In genomic region chrIII:10631870-10632509, ce11 we compare ENCODE assay signal across 4 worm cellular contexts.
TF ChIP-seq lines count a peak whose summit lies in the region.

No protein-coding gene starts in this region.

TF ChIP-seq in whole organism, L1 larva, 84 proteins besides CTCF, POLR2A, EP300 and RAD21:
- TF ChIP-seq nhr-20 (tag; optimal IDR thresholded peaks at IDR 0.05; lab: Kevin White, UChicago) (no peak), tbx-2 (tag; optimal IDR thresholded peaks at IDR 0.05; lab: Kevin White, UChicago) (peak; percentile 66), nhr-47 (tag; optimal IDR thresholded peaks at IDR 0.05; lab: Kevin White, UChicago) (no peak), unc-86 (tag; optimal IDR thresholded peaks at IDR 0.05; lab: Kevin White, UChicago) (peak; percentile 25), lin-35 (GFP tag; optimal IDR thresholded peaks at IDR 0.05; lab: Kevin White, UChicago) (no peak), unc-62 (GFP tag; optimal IDR thresholded peaks at IDR 0.05; lab: Kevin White, UChicago) (no peak), ztf-11 (tag; optimal IDR thresholded peaks at IDR 0.05; lab: Kevin White, UChicago) (peak in 1 of 2 experiments; percentile 90)

TF ChIP-seq in whole organism, L2 larva, 48 proteins besides CTCF, POLR2A, EP300 and RAD21:
- TF ChIP-seq nhr-129 (tag; optimal IDR thresholded peaks at IDR 0.05; lab: Kevin White, UChicago) (no peak), sma-3 (GFP tag; optimal IDR thresholded peaks at IDR 0.05; lab: Kevin White, UChicago) (no peak), Y55F3AM.14 (GFP tag; optimal IDR thresholded peaks at IDR 0.05; lab: Kevin White, UChicago) (no peak), ztf-4 (tag; optimal IDR thresholded peaks at IDR 0.05; lab: Kevin White, UChicago) (no peak), nhr-25 (tag; optimal IDR thresholded peaks at IDR 0.05; lab: Kevin White, UChicago) (peak; percentile 27), elt-1 (tag; optimal IDR thresholded peaks at IDR 0.05; lab: Kevin White, UChicago) (no peak), mab-5 (tag; optimal IDR thresholded peaks at IDR 0.05; lab: Kevin White, UChicago) (peak; percentile 51), dmd-4 (tag; optimal IDR thresholded peaks at IDR 0.05; lab: Kevin White, UChicago) (no peak), ceh-82 (tag; optimal IDR thresholded peaks at IDR 0.05; lab: Kevin White, UChicago) (no peak), skn-1 (tag; optimal IDR thresholded peaks at IDR 0.05; lab: Kevin White, UChicago) (no peak), crh-2 (tag; optimal IDR thresholded peaks at IDR 0.05; lab: Kevin White, UChicago) (no peak), unc-55 (GFP tag; optimal IDR thresholded peaks at IDR 0.05; lab: Kevin White, UChicago) (no peak), ztf-1 (GFP tag; conservative IDR thresholded peaks at IDR 0.05; lab: Robert Waterston, UW) (no peak), lin-13 (GFP tag; optimal IDR thresholded peaks at IDR 0.05; lab: Kevin White, UChicago) (no peak), peb-1 (tag; optimal IDR thresholded peaks at IDR 0.05; lab: Kevin White, UChicago) (no peak)

TF ChIP-seq in whole organism, L3 larva, 47 proteins besides CTCF, POLR2A, EP300 and RAD21:
- TF ChIP-seq nhr-25 (tag; optimal IDR thresholded peaks at IDR 0.05; lab: Kevin White, UChicago), result peak; percentile 20
- peak; percentile 12 for TF ChIP-seq egl-5 (tag; optimal IDR thresholded peaks at IDR 0.05; lab: Kevin White, UChicago)
- TF ChIP-seq lsy-12 (tag; optimal IDR thresholded peaks at IDR 0.05; lab: Kevin White, UChicago), result no peak
- TF ChIP-seq ama-1 (optimal IDR thresholded peaks at IDR 0.05; lab: Kevin White, UChicago), result peak; percentile 52
- no peak for TF ChIP-seq eor-1 (tag; optimal IDR thresholded peaks at IDR 0.05; lab: Kevin White, UChicago)
- no peak for TF ChIP-seq fkh-10 (GFP tag; optimal IDR thresholded peaks at IDR 0.05; lab: Kevin White, UChicago)
- no peak for TF ChIP-seq tbx-2 (tag; optimal IDR thresholded peaks at IDR 0.05; lab: Kevin White, UChicago)
- no peak for TF ChIP-seq hmg-11 (tag; optimal IDR thresholded peaks at IDR 0.05; lab: Kevin White, UChicago)
- no peak for TF ChIP-seq mml-1 (tag; optimal IDR thresholded peaks at IDR 0.05; lab: Kevin White, UChicago)
- TF ChIP-seq zag-1 (tag; optimal IDR thresholded peaks at IDR 0.05; lab: Kevin White, UChicago), result no peak
TF ChIP-seq in whole organism, L3 larva: peak in this region for 3.

TF ChIP-seq in whole organism, L4 larva, 104 proteins besides CTCF, POLR2A, EP300 and RAD21:
- no peak for TF ChIP-seq aly-2 (tag; optimal IDR thresholded peaks at IDR 0.05; lab: Kevin White, UChicago)
- peak in 1 of 2 experiments; percentile 72 for TF ChIP-seq unc-62 (GFP tag; optimal IDR thresholded peaks at IDR 0.05 in 1 of 2; lab: Kevin White, UChicago)
- TF ChIP-seq unc-62 (tag; optimal IDR thresholded peaks at IDR 0.05; lab: Kevin White, UChicago), result no peak
- TF ChIP-seq mes-2 (tag; optimal IDR thresholded peaks at IDR 0.05; lab: Kevin White, UChicago; ENCODE audit: poor library complexity, severe bottlenecking), result no peak
- no peak for TF ChIP-seq arid-1 (GFP tag; conservative IDR thresholded peaks at IDR 0.05; lab: Robert Waterston, UW)
- TF ChIP-seq unc-39 (tag; optimal IDR thresholded peaks at IDR 0.05; lab: Kevin White, UChicago), result no peak
- TF ChIP-seq aha-1 (tag; lab: Kevin White, UChicago), result peak; percentile 53
TF ChIP-seq in whole organism, L4 larva: peak in this region for 2.

Comparison
In these comparisons a context has a peak if more than half of its experiments do, and no peak if none do; other contexts are left out.
1. Of the 29 proteins assayed by ChIP-seq in both whole organism, L4 larva and whole organism, L1 larva: peak only in whole organism, L4 larva: aha-1; only in whole organism, L1 larva: none; in both: none; in neither: 26; mixed calls (peak in some experiments, not most) for 2.